Worm (Caenorhabditis elegans) whole organism, L4 larva: ENCODE results near the gene C17F4.12.
A peak's percentile ranks its signal among the peaks of the same experiment; 100 is the strongest.

ENCODE experiments used
- T26A8.4 ChIP-seq: fragments of 200-800 bp; sonication (Bioruptor generic); IDR thresholded peaks from 2 replicates; pipeline ENCODE4 v1.3.6; 2022; ENCODE audit warnings: missing genetic modification characterization, missing compliant biosample characterization
- Y75B8A.6 ChIP-seq: fragments of 200-800 bp; sonication (Bioruptor generic); IDR thresholded peaks from 2 replicates; pipeline ENCODE4 v1.3.6; 2022; ENCODE audit warnings: missing genetic modification reagents, missing genetic modification characterization, missing compliant biosample characterization
- ZK337.2 ChIP-seq: fragments of 200-800 bp; sonication (Bioruptor generic); IDR thresholded peaks from 2 replicates; pipeline ENCODE4 v1.3.6; 2022; ENCODE audit warnings: missing genetic modification reagents, missing genetic modification characterization, missing compliant biosample characterization
- ama-1 ChIP-seq: fragments of 150-350 bp; optimal IDR thresholded peaks from 2 replicates; lab custom pipeline; 2014; ENCODE audit warnings: inconsistent platforms, mixed read lengths
- ces-1 ChIP-seq: fragments of 150-350 bp; sonication (generic microtip); optimal IDR thresholded peaks from 4 replicates; lab custom pipeline; 2014; ENCODE audit warnings: missing biosample characterization, missing genetic modification reagents, missing genetic modification characterization
- ctbp-1 ChIP-seq: fragments of 200-800 bp; sonication (Bioruptor generic); IDR thresholded peaks from 2 replicates; pipeline ENCODE4 v1.3.6; 2022; ENCODE audit warnings: missing genetic modification reagents, missing genetic modification characterization, missing compliant biosample characterization
- dmd-6 ChIP-seq: fragments of 200-800 bp; sonication (Bioruptor generic); IDR thresholded peaks from 2 replicates; pipeline ENCODE4 v1.3.6; 2022; ENCODE audit warnings: missing genetic modification reagents, missing genetic modification characterization, missing compliant biosample characterization
- dmd-9 ChIP-seq: fragments of 200-800 bp; sonication (Bioruptor generic); IDR thresholded peaks from 2 replicates; pipeline ENCODE4 v1.3.6; 2022; ENCODE audit warnings: missing genetic modification reagents, missing genetic modification characterization, missing compliant biosample characterization
- dve-1 ChIP-seq: sonication (generic microtip); optimal IDR thresholded peaks from 2 replicates; lab custom pipeline; 2017; ENCODE audit warnings: antibody characterized with exemption, mild to moderate bottlenecking, missing genetic modification characterization, missing compliant biosample characterization; ENCODE audit not compliant: insufficient read depth
- fkh-10 ChIP-seq: fragments of 150-350 bp; optimal IDR thresholded peaks from 2 replicates; lab custom pipeline; 2014; ENCODE audit warnings: missing biosample characterization, missing genetic modification reagents, missing genetic modification characterization
- fos-1 ChIP-seq: fragments of 150-350 bp; optimal IDR thresholded peaks from 2 replicates; lab custom pipeline; 2014; ENCODE audit warnings: missing biosample characterization, missing genetic modification characterization
- hlh-11 ChIP-seq: fragments of 200-800 bp; sonication (Bioruptor generic); optimal IDR thresholded peaks from 2 replicates; lab custom pipeline; 2018; ENCODE audit warnings: mild to moderate bottlenecking, missing genetic modification characterization, missing compliant biosample characterization
- hlh-30 ChIP-seq: sonication (generic microtip); optimal IDR thresholded peaks from 2 replicates; lab custom pipeline; 2017; ENCODE audit warnings: antibody characterized with exemption, mild to moderate bottlenecking, missing genetic modification characterization, missing compliant biosample characterization; ENCODE audit not compliant: insufficient read depth
- lin-38 ChIP-seq: fragments of 200-800 bp; sonication (Bioruptor generic); IDR thresholded peaks from 2 replicates; pipeline ENCODE4 v1.3.6; 2022; ENCODE audit warnings: missing genetic modification reagents, missing genetic modification characterization, missing compliant biosample characterization
- nhr-25 ChIP-seq: sonication (generic microtip); optimal IDR thresholded peaks from 2 replicates; lab custom pipeline; 2017; ENCODE audit warnings: missing genetic modification characterization, mild to moderate bottlenecking, missing compliant biosample characterization, antibody characterized with exemption, moderate library complexity, borderline replicate concordance; ENCODE audit not compliant: insufficient read depth
- nhr-28 ChIP-seq: fragments of 150-350 bp; optimal IDR thresholded peaks from 2 replicates; lab custom pipeline; 2014; ENCODE audit warnings: missing biosample characterization, missing genetic modification characterization
- nhr-41 ChIP-seq: fragments of 200-800 bp; sonication (Bioruptor generic); IDR thresholded peaks from 2 replicates; pipeline ENCODE4 v1.3.6; 2022; ENCODE audit warnings: missing genetic modification reagents, missing genetic modification characterization, missing compliant biosample characterization
- nhr-6 ChIP-seq: fragments of 150-350 bp; optimal IDR thresholded peaks from 2 replicates; lab custom pipeline; 2014; ENCODE audit warnings: missing biosample characterization, missing genetic modification characterization
- nhr-76 ChIP-seq: fragments of 150-350 bp; optimal IDR thresholded peaks from 2 replicates; lab custom pipeline; 2014; ENCODE audit warnings: missing biosample characterization, missing genetic modification characterization
- nhr-77 ChIP-seq: fragments of 150-350 bp; optimal IDR thresholded peaks from 2 replicates; lab custom pipeline; 2014; ENCODE audit warnings: missing biosample characterization, missing genetic modification characterization
- pha-4 ChIP-seq, 2 experiments: fragments of 150-350 bp in 1 of 2; fragments of 200-800 bp in 1 of 2; sonication (Bioruptor generic) in 1 of 2; IDR thresholded peaks in 1 of 2; optimal IDR thresholded peaks in 1 of 2; 2 replicates each; pipeline versions ENCODE4 v1.3.6 to Lab custom; 2014 to 2022; ENCODE audit warnings: missing genetic modification characterization in 2 of 2, missing genetic modification reagents in 2 of 2, missing biosample characterization in 1 of 2, missing compliant biosample characterization in 1 of 2
- php-3 ChIP-seq: fragments of 200-800 bp; sonication (Bioruptor generic); IDR thresholded peaks from 2 replicates; pipeline ENCODE4 v1.3.6; 2022; ENCODE audit warnings: missing genetic modification reagents, missing genetic modification characterization, missing compliant biosample characterization
- pqm-1 ChIP-seq: sonication (generic microtip); optimal IDR thresholded peaks from 2 replicates; lab custom pipeline; 2017; ENCODE audit warnings: missing biosample characterization, missing genetic modification characterization
- saeg-2 ChIP-seq: fragments of 200-800 bp; sonication (Bioruptor generic); IDR thresholded peaks from 2 replicates; pipeline ENCODE4 v1.3.6; 2022; ENCODE audit warnings: missing genetic modification reagents, missing genetic modification characterization, missing compliant biosample characterization
- spr-1 ChIP-seq: sonication (generic microtip); optimal IDR thresholded peaks from 2 replicates; lab custom pipeline; 2016; ENCODE audit warnings: mild to moderate bottlenecking, missing genetic modification characterization, missing compliant biosample characterization
- spr-3 ChIP-seq: fragments of 200-800 bp; sonication (Bioruptor generic); optimal IDR thresholded peaks from 2 replicates; lab custom pipeline; 2018; ENCODE audit warnings: mild to moderate bottlenecking, missing genetic modification characterization, missing compliant biosample characterization
- tra-1 ChIP-seq: fragments of 200-800 bp; sonication (Bioruptor generic); IDR thresholded peaks from 2 replicates; pipeline ENCODE4 v1.3.6; 2022; ENCODE audit warnings: missing genetic modification reagents, missing genetic modification characterization, missing compliant biosample characterization
- unc-62 ChIP-seq, 3 experiments: fragments of 150-350 bp in 1 of 3; sonication (generic microtip); optimal IDR thresholded peaks in 2 of 3; peaks in 1 of 3; 1 replicate in 1 of 3; 2 replicates in 2 of 3; lab custom pipeline; 2014 to 2017; ENCODE audit warnings: missing biosample characterization in 3 of 3, missing genetic modification characterization in 3 of 3, missing genetic modification reagents in 3 of 3, missing genotype in 1 of 3
- zfp-2 ChIP-seq: sonication (generic microtip); optimal IDR thresholded peaks from 2 replicates; lab custom pipeline; 2016; ENCODE audit warnings: mild to moderate bottlenecking, missing genetic modification characterization, missing compliant biosample characterization
- zfp-3 ChIP-seq: fragments of 200-800 bp; sonication (Bioruptor generic); conservative IDR thresholded peaks from 2 replicates; pipeline ENCODE4 v1.3.6; 2022; ENCODE audit warnings: missing genetic modification reagents, missing genetic modification characterization, missing compliant biosample characterization

C17F4.12 gene

ce11 chrII:3245836-3246235, 1.9 kb upstream of the C17F4.12 start, which contains the start of gene C17F4.7 (continued):
- TF ChIP-seq dve-1 (tag; lab: Kevin White, UChicago): peak; percentile 87
- TF ChIP-seq nhr-6 (tag; lab: Kevin White, UChicago): no peak
- TF ChIP-seq lin-38 (GFP tag; lab: Robert Waterston, UW): 0 out of 2 replicates have a peak, but pooled peaks have one; percentile 12
- TF ChIP-seq zfp-2 (tag; lab: Kevin White, UChicago): no peak
- no peak for TF ChIP-seq ZK337.2

ce11 chrII:3244758-3245157, 788 bp upstream of the C17F4.12 start:
- TF ChIP-seq tra-1: 0 out of 2 replicates have a peak, but pooled peaks have one; percentile 27
- no peak for TF ChIP-seq nhr-41 (GFP tag; lab: Robert Waterston, UW)
- peak; percentile 72 for TF ChIP-seq fos-1 (tag; lab: Kevin White, UChicago)
- no peak for TF ChIP-seq ctbp-1 (GFP tag; lab: Robert Waterston, UW)
- TF ChIP-seq dve-1 (tag; lab: Kevin White, UChicago): peak; percentile 75
- TF ChIP-seq nhr-28 (tag; lab: Kevin White, UChicago): peak; percentile 48
- TF ChIP-seq dmd-6 (GFP tag; lab: Robert Waterston, UW): peak; percentile 58
- 0 out of 2 replicates have a peak, but pooled peaks have one; percentile 24 for TF ChIP-seq saeg-2 (GFP tag; lab: Robert Waterston, UW)
- no peak for TF ChIP-seq dmd-9 (GFP tag; lab: Robert Waterston, UW)
- TF ChIP-seq fkh-10 (GFP tag; lab: Kevin White, UChicago): no peak
- no peak for TF ChIP-seq spr-1 (tag; lab: Kevin White, UChicago)
- TF ChIP-seq hlh-11 (tag; lab: Kevin White, UChicago): peak; percentile 10
- TF ChIP-seq unc-62 (GFP tag; optimal IDR thresholded peaks at IDR 0.05 in 1 of 2; lab: Kevin White, UChicago): no peak
- no peak for TF ChIP-seq unc-62 (tag; optimal IDR thresholded peaks at IDR 0.05; lab: Kevin White, UChicago)
- TF ChIP-seq pha-4 (GFP tag; IDR thresholded peaks at IDR 0.05; lab: Robert Waterston, UW): peak; percentile 29; the same call in 1 of the 2 replicates
- no peak for TF ChIP-seq pha-4 (tag; optimal IDR thresholded peaks at IDR 0.05; lab: Kevin White, UChicago)
- TF ChIP-seq ama-1: no peak
- peak; percentile 91 for TF ChIP-seq php-3 (GFP tag; lab: Robert Waterston, UW)
- TF ChIP-seq spr-3 (GFP tag; lab: Kevin White, UChicago): no peak
- TF ChIP-seq T26A8.4 (GFP tag; lab: Robert Waterston, UW): no peak
- TF ChIP-seq hlh-30: no peak
- TF ChIP-seq nhr-77: peak; percentile 77
- no peak for TF ChIP-seq nhr-25 (tag; lab: Kevin White, UChicago)
- TF ChIP-seq pqm-1 (tag; lab: Kevin White, UChicago): peak; percentile 79
- 0 out of 2 replicates have a peak, but pooled peaks have one; percentile 52 for TF ChIP-seq Y75B8A.6 (GFP tag; lab: Robert Waterston, UW)
- TF ChIP-seq zfp-3 (GFP tag; lab: Robert Waterston, UW): peak; percentile 62; the same call in 1 of the 2 replicates
- TF ChIP-seq, all 104 proteins: peak for 13

- TF ChIP-seq nhr-28 (tag; lab: Kevin White, UChicago): peak; percentile 0
- TF ChIP-seq ces-1: no peak
These were observed 2.1 kb downstream of the C17F4.12 start for ce11 chrII:3241842-3242241.

ce11 chrII:3240207-3240606, 3.8 kb downstream of the C17F4.12 start, which contains the start of gene C17F4.3:
TSS of gene C17F4.3 (plus strand) at chrII:3240507.
- TF ChIP-seq nhr-6 (tag; lab: Kevin White, UChicago): no peak
- TF ChIP-seq unc-62 (GFP tag; optimal IDR thresholded peaks at IDR 0.05 in 1 of 2; lab: Kevin White, UChicago): peak in 1 of 2 experiments; percentile 70
- no peak for TF ChIP-seq unc-62 (tag; optimal IDR thresholded peaks at IDR 0.05; lab: Kevin White, UChicago)

- TF ChIP-seq nhr-76 (tag; lab: Kevin White, UChicago) (no peak), unc-62 (GFP tag; optimal IDR thresholded peaks at IDR 0.05 in 1 of 2; lab: Kevin White, UChicago) (peak in 1 of 2 experiments; percentile 2), unc-62 (tag; optimal IDR thresholded peaks at IDR 0.05; lab: Kevin White, UChicago) (no peak)
These were observed 6.9 kb downstream of the C17F4.12 start, which contains the start of the genes srz-67 and C17F4.11 for ce11 chrII:3237038-3237521. TSS of gene srz-67 (minus strand) at chrII:3237138. TSS of gene C17F4.11 (plus strand) at chrII:3237471.
